Worm (Caenorhabditis elegans) whole organism, young adult: Measurements from ENCODE around the gene F47B8.10.
A peak's percentile ranks its signal among the peaks of the same experiment; 100 is the strongest.

Source experiments
- F10E7.11 ChIP-seq: sonication (generic microtip); optimal IDR thresholded peaks from 2 replicates; lab custom pipeline; 2017; ENCODE audit warnings: mild to moderate bottlenecking, missing genetic modification characterization, moderate library complexity, missing compliant biosample characterization
- F22D6.2 ChIP-seq: sonication (generic microtip); optimal IDR thresholded peaks from 2 replicates; lab custom pipeline; 2016; ENCODE audit warnings: mild to moderate bottlenecking, missing genetic modification characterization, missing compliant biosample characterization
- F57C9.4 ChIP-seq: sonication (generic microtip); optimal IDR thresholded peaks from 2 replicates; lab custom pipeline; 2017; ENCODE audit warnings: mild to moderate bottlenecking, missing genetic modification characterization, missing compliant biosample characterization
- K11D2.4 ChIP-seq: fragments of 200-800 bp; sonication (Bioruptor generic); IDR thresholded peaks from 2 replicates; pipeline ENCODE4 v1.3.6; 2022; ENCODE audit warnings: missing genetic modification reagents, missing genetic modification characterization, missing compliant biosample characterization
- K12H6.12 ChIP-seq: fragments of 200-800 bp; sonication (Bioruptor generic); optimal IDR thresholded peaks from 2 replicates; lab custom pipeline; 2018; ENCODE audit warnings: mild to moderate bottlenecking, missing genetic modification characterization, missing compliant biosample characterization
- T07F8.4 ChIP-seq: sonication (generic microtip); optimal IDR thresholded peaks from 2 replicates; lab custom pipeline; 2016; ENCODE audit warnings: mild to moderate bottlenecking, missing genetic modification characterization, moderate library complexity, missing compliant biosample characterization
- Y53G8AR.9 ChIP-seq: fragments of 200-800 bp; sonication (Bioruptor generic); conservative IDR thresholded peaks from 2 replicates; pipeline ENCODE4 v1.3.6; 2022; ENCODE audit warnings: missing genetic modification reagents, missing genetic modification characterization, missing compliant biosample characterization
- Y79H2A.3 ChIP-seq: fragments of 200-800 bp; sonication (Bioruptor generic); conservative IDR thresholded peaks from 2 replicates; pipeline ENCODE4 v1.3.6; 2022; ENCODE audit warnings: missing genetic modification reagents, missing genetic modification characterization, missing compliant biosample characterization
- Y95B8A.8 ChIP-seq: fragments of 200-800 bp; sonication (Bioruptor generic); IDR thresholded peaks from 2 replicates; pipeline ENCODE4 v1.3.6; 2022; ENCODE audit warnings: missing genetic modification reagents, missing genetic modification characterization, missing compliant biosample characterization
- akir-1 ChIP-seq: fragments of 200-800 bp; sonication (Bioruptor generic); optimal IDR thresholded peaks from 2 replicates; lab custom pipeline; 2018; ENCODE audit warnings: mild to moderate bottlenecking, missing genetic modification characterization, moderate library complexity, missing compliant biosample characterization
- aptf-2 ChIP-seq: fragments of 200-800 bp; sonication (Bioruptor generic); conservative IDR thresholded peaks from 2 replicates; pipeline ENCODE4 v1.3.6; 2022; ENCODE audit warnings: missing genetic modification reagents, missing genetic modification characterization, missing compliant biosample characterization
- atf-7 ChIP-seq: sonication (generic microtip); optimal IDR thresholded peaks from 2 replicates; lab custom pipeline; 2017; ENCODE audit warnings: mild to moderate bottlenecking, missing genetic modification characterization, missing compliant biosample characterization
- athp-1 ChIP-seq: sonication (generic microtip); optimal IDR thresholded peaks from 2 replicates; lab custom pipeline; 2017; ENCODE audit warnings: mild to moderate bottlenecking, missing genetic modification characterization, missing compliant biosample characterization
- attf-3 ChIP-seq: fragments of 200-800 bp; sonication (Bioruptor generic); conservative IDR thresholded peaks from 2 replicates; pipeline ENCODE4 v1.3.6; 2022; ENCODE audit warnings: missing genetic modification reagents, missing genetic modification characterization, missing compliant biosample characterization
- bed-2 ChIP-seq: fragments of 200-800 bp; sonication (Bioruptor generic); IDR thresholded peaks from 2 replicates; pipeline ENCODE4 v1.3.6; 2022; ENCODE audit warnings: missing genetic modification reagents, missing genetic modification characterization, missing compliant biosample characterization
- ccch-3 ChIP-seq: fragments of 200-800 bp; sonication (Bioruptor generic); optimal IDR thresholded peaks from 2 replicates; lab custom pipeline; 2018; ENCODE audit warnings: mild to moderate bottlenecking, missing genetic modification characterization, missing compliant biosample characterization
- cebp-1 ChIP-seq, 2 experiments: fragments of 200-800 bp in 1 of 2; sonication (Bioruptor generic) in 1 of 2; sonication (generic microtip) in 1 of 2; IDR thresholded peaks in 1 of 2; optimal IDR thresholded peaks in 1 of 2; 2 replicates each; pipeline versions ENCODE4 v1.3.6 to Lab custom; 2017 to 2022; ENCODE audit warnings: missing compliant biosample characterization in 2 of 2, missing genetic modification characterization in 2 of 2, mild to moderate bottlenecking in 1 of 2, missing genetic modification reagents in 1 of 2, moderate library complexity in 1 of 2
- ceh-100 ChIP-seq: fragments of 200-800 bp; sonication (Bioruptor generic); IDR thresholded peaks from 2 replicates; pipeline ENCODE4 v1.3.6; 2022; ENCODE audit warnings: missing genetic modification reagents, missing genetic modification characterization, missing compliant biosample characterization
- ceh-27 ChIP-seq: fragments of 200-800 bp; sonication (Bioruptor generic); optimal IDR thresholded peaks from 2 replicates; lab custom pipeline; 2018; ENCODE audit warnings: mild to moderate bottlenecking, missing genetic modification characterization, moderate library complexity, missing compliant biosample characterization
- chd-7 ChIP-seq: sonication (generic microtip); optimal IDR thresholded peaks from 2 replicates; lab custom pipeline; 2016; ENCODE audit warnings: mild to moderate bottlenecking, missing genetic modification characterization, moderate library complexity, missing compliant biosample characterization
- dpff-1 ChIP-seq: sonication (generic microtip); optimal IDR thresholded peaks from 2 replicates; lab custom pipeline; 2017; ENCODE audit warnings: mild to moderate bottlenecking, missing genetic modification characterization, missing compliant biosample characterization
- egrh-3 ChIP-seq: fragments of 200-800 bp; sonication (Bioruptor generic); IDR thresholded peaks from 2 replicates; pipeline ENCODE4 v1.3.6; 2022; ENCODE audit warnings: missing genetic modification reagents, missing genetic modification characterization, missing compliant biosample characterization
- ekl-4 ChIP-seq: fragments of 200-800 bp; sonication (Bioruptor generic); IDR thresholded peaks from 2 replicates; pipeline ENCODE4 v1.3.6; 2022; ENCODE audit warnings: missing genetic modification reagents, missing genetic modification characterization, missing compliant biosample characterization
- ets-4 ChIP-seq: fragments of 200-800 bp; sonication (Bioruptor generic); optimal IDR thresholded peaks from 2 replicates; lab custom pipeline; 2018; ENCODE audit warnings: mild to moderate bottlenecking, missing genetic modification characterization, missing compliant biosample characterization
- gei-17 ChIP-seq: fragments of 200-800 bp; sonication (Bioruptor generic); optimal IDR thresholded peaks from 2 replicates; lab custom pipeline; 2018; ENCODE audit warnings: mild to moderate bottlenecking, missing genetic modification characterization, missing compliant biosample characterization
- hlh-12 ChIP-seq: sonication (generic microtip); optimal IDR thresholded peaks from 2 replicates; lab custom pipeline; 2016; ENCODE audit warnings: missing genetic modification characterization, missing compliant biosample characterization
- hlh-26 ChIP-seq: fragments of 200-800 bp; sonication (Bioruptor generic); conservative IDR thresholded peaks from 2 replicates; pipeline ENCODE4 v1.3.6; 2022; ENCODE audit warnings: missing genetic modification reagents, missing genetic modification characterization, missing compliant biosample characterization
- lag-1 ChIP-seq: fragments of 200-800 bp; sonication (Bioruptor generic); IDR thresholded peaks from 2 replicates; pipeline ENCODE4 v1.3.6; 2022; ENCODE audit warnings: missing genetic modification reagents, missing genetic modification characterization, missing compliant biosample characterization
- let-526 ChIP-seq: fragments of 200-800 bp; sonication (Bioruptor generic); IDR thresholded peaks from 2 replicates; pipeline ENCODE4 v1.3.6; 2022; ENCODE audit warnings: missing genetic modification reagents, missing genetic modification characterization, missing compliant biosample characterization
- lin-26 ChIP-seq: fragments of 200-800 bp; sonication (Bioruptor generic); IDR thresholded peaks from 2 replicates; pipeline ENCODE4 v1.3.6; 2022; ENCODE audit warnings: missing genetic modification reagents, missing genetic modification characterization, missing compliant biosample characterization
- lin-35 ChIP-seq, 3 experiments: fragments of 150-350 bp in 2 of 3; sonication (generic microtip) in 1 of 3; optimal IDR thresholded peaks; 2 replicates each; lab custom pipeline; 2014 to 2018; ENCODE audit warnings: missing biosample characterization in 3 of 3, missing genetic modification characterization in 3 of 3, missing genetic modification reagents in 3 of 3
- lsy-27 ChIP-seq: sonication (generic microtip); optimal IDR thresholded peaks from 2 replicates; lab custom pipeline; 2017; ENCODE audit warnings: missing genetic modification characterization, mild to moderate bottlenecking, missing compliant biosample characterization, antibody characterized with exemption, missing genotype, borderline replicate concordance; ENCODE audit not compliant: insufficient read depth
- madf-6 ChIP-seq: fragments of 200-800 bp; sonication (Bioruptor generic); IDR thresholded peaks from 2 replicates; pipeline ENCODE4 v1.3.6; 2022; ENCODE audit warnings: missing genetic modification reagents, missing genetic modification characterization, missing compliant biosample characterization
- mel-28 ChIP-seq: sonication (generic microtip); optimal IDR thresholded peaks from 2 replicates; lab custom pipeline; 2016; ENCODE audit warnings: borderline replicate concordance, mild to moderate bottlenecking, missing genetic modification characterization, missing compliant biosample characterization
- nhr-120 ChIP-seq: fragments of 200-800 bp; sonication (Bioruptor generic); IDR thresholded peaks from 2 replicates; pipeline ENCODE4 v1.3.6; 2022; ENCODE audit warnings: missing genetic modification characterization, missing compliant biosample characterization
- nhr-80 ChIP-seq: sonication (generic microtip); optimal IDR thresholded peaks from 2 replicates; lab custom pipeline; 2016; ENCODE audit warnings: missing genetic modification characterization, missing compliant biosample characterization
- pha-4 ChIP-seq: fragments of 150-350 bp; sonication (generic microtip); optimal IDR thresholded peaks from 2 replicates; lab custom pipeline; 2014; ENCODE audit warnings: missing biosample characterization, missing genetic modification reagents, missing genetic modification characterization
- rpc-1 ChIP-seq, 2 experiments: fragments of 150-350 bp in 1 of 2; sonication (generic microtip) in 1 of 2; optimal IDR thresholded peaks; 2 replicates each; lab custom pipeline; 2014 to 2018; ENCODE audit warnings: missing biosample characterization in 1 of 2, missing genetic modification characterization in 1 of 2, missing genetic modification reagents in 1 of 2, missing genotype in 1 of 2
- sea-2 ChIP-seq: fragments of 200-800 bp; sonication (Bioruptor generic); IDR thresholded peaks from 2 replicates; pipeline ENCODE4 v1.3.6; 2022; ENCODE audit warnings: missing genetic modification characterization, missing compliant biosample characterization
- snpc-1.3 ChIP-seq: sonication (generic microtip); optimal IDR thresholded peaks from 2 replicates; lab custom pipeline; 2017; ENCODE audit warnings: missing genetic modification characterization, mild to moderate bottlenecking, missing compliant biosample characterization, antibody characterized with exemption, moderate library complexity, missing genotype, missing genetic modification reagents; ENCODE audit not compliant: insufficient read depth
- somi-1 ChIP-seq: fragments of 200-800 bp; sonication (Bioruptor generic); optimal IDR thresholded peaks from 2 replicates; lab custom pipeline; 2018; ENCODE audit warnings: mild to moderate bottlenecking, missing genetic modification characterization, missing compliant biosample characterization
- sptf-2 ChIP-seq: fragments of 200-800 bp; sonication (Bioruptor generic); optimal IDR thresholded peaks from 2 replicates; lab custom pipeline; 2018; ENCODE audit warnings: mild to moderate bottlenecking, missing genetic modification characterization, missing compliant biosample characterization
- tlf-1 ChIP-seq: fragments of 200-800 bp; sonication (Bioruptor generic); optimal IDR thresholded peaks from 2 replicates; lab custom pipeline; 2018; ENCODE audit warnings: mild to moderate bottlenecking, missing genetic modification characterization, missing compliant biosample characterization
- unc-130 ChIP-seq: sonication (generic microtip); optimal IDR thresholded peaks from 2 replicates; lab custom pipeline; 2016; ENCODE audit warnings: missing genetic modification reagents, missing genetic modification characterization, missing compliant biosample characterization
- xnd-1 ChIP-seq: sonication (generic microtip); optimal IDR thresholded peaks from 2 replicates; lab custom pipeline; 2016; ENCODE audit warnings: missing genotype, missing genetic modification reagents, missing genetic modification characterization, missing compliant biosample characterization
- ztf-25 ChIP-seq: fragments of 200-800 bp; sonication (Bioruptor generic); IDR thresholded peaks from 2 replicates; pipeline ENCODE4 v1.3.6; 2022; ENCODE audit warnings: missing genetic modification reagents, missing genetic modification characterization, missing compliant biosample characterization

Gene F47B8.10

DNA sequence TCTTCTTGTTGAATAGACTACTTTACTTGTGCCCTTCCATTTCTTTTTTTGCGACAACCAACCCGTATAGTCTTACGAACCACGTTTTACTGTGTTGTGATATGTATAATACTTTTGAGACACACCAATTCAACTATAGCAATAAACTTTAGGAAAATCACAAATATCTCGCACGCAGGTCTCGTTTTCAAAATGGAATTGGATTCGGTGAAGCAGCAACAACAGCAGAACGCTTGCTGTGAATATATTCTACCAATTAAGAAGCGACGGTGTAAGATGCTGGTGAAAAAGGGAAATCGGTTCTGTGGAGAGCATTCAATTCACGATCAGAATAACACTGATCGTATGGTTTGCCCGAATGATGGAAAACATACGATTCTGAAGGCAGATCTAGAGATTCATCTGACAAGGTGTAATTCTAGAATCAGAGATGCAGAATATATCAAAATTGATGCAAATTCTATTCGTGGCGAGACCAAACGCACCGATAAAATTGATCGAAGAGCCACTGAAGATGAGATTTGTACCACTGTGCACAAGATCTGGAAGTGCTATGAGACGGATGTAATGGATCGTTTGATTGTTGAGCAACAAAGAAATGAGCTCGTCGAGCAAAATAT lies 12.6 kb downstream of the F47B8.10 start, which contains the start of gene Y49A3A.3 (continued):
- no peak for TF ChIP-seq egrh-3 (GFP tag; lab: Robert Waterston, UW)
- TF ChIP-seq bed-2 (GFP tag; lab: Robert Waterston, UW), result no peak
- TF ChIP-seq unc-130 (GFP tag; lab: Kevin White, UChicago), result no peak
- TF ChIP-seq nhr-120 (GFP tag; lab: Robert Waterston, UW), result no peak
- TF ChIP-seq lag-1 (GFP tag; lab: Robert Waterston, UW), result no peak
- peak; percentile 24 for TF ChIP-seq gei-17
- no peak for TF ChIP-seq rpc-1 (optimal IDR thresholded peaks at IDR 0.05; lab: Kevin White, UChicago)
- TF ChIP-seq rpc-1 (tag; optimal IDR thresholded peaks at IDR 0.05; lab: Kevin White, UChicago), result no peak
- peak; percentile 87 for TF ChIP-seq tlf-1 (GFP tag; lab: Kevin White, UChicago)
- no peak for TF ChIP-seq aptf-2 (GFP tag; lab: Robert Waterston, UW)
- no peak for TF ChIP-seq sptf-2 (GFP tag; lab: Kevin White, UChicago)
- TF ChIP-seq somi-1, result no peak
- peak; percentile 91 for TF ChIP-seq chd-7 (tag; lab: Kevin White, UChicago)
- no peak for TF ChIP-seq xnd-1
- peak; percentile 46 for TF ChIP-seq mel-28 (tag; lab: Kevin White, UChicago)
- TF ChIP-seq F57C9.4 (tag; lab: Kevin White, UChicago), result peak; percentile 60
- TF ChIP-seq F10E7.11 (tag; lab: Kevin White, UChicago), result peak; percentile 48
- TF ChIP-seq lin-26 (GFP tag; lab: Robert Waterston, UW), result 0 out of 2 replicates have a peak, but pooled peaks have one; percentile 19
- no peak for TF ChIP-seq attf-3
- no peak for TF ChIP-seq hlh-12 (tag; lab: Kevin White, UChicago)
- no peak for TF ChIP-seq ccch-3 (GFP tag; lab: Kevin White, UChicago)
- TF ChIP-seq ztf-25 (GFP tag; lab: Robert Waterston, UW), result no peak
- no peak for TF ChIP-seq snpc-1.3 (tag; lab: Kevin White, UChicago)
- TF ChIP-seq Y95B8A.8, result peak; percentile 5; the same call in 1 of the 2 replicates
- TF ChIP-seq lin-35 (GFP tag; optimal IDR thresholded peaks at IDR 0.05; lab: Kevin White, UChicago), result peak in 1 of 3 experiments; percentile 23
- peak; percentile 59; the same call in 1 of the 2 replicates for TF ChIP-seq K11D2.4 (GFP tag; lab: Robert Waterston, UW)
- TF ChIP-seq sea-2 (GFP tag; lab: Robert Waterston, UW), result no peak
- TF ChIP-seq let-526 (GFP tag; lab: Robert Waterston, UW), result no peak
- peak; percentile 56 for TF ChIP-seq madf-6
- peak; percentile 88 for TF ChIP-seq athp-1 (tag; lab: Kevin White, UChicago)
- TF ChIP-seq pha-4 (tag; lab: Kevin White, UChicago), result no peak
- no peak for TF ChIP-seq cebp-1 (GFP tag; IDR thresholded peaks at IDR 0.05; lab: Robert Waterston, UW)
- peak; percentile 70 for TF ChIP-seq cebp-1 (tag; optimal IDR thresholded peaks at IDR 0.05; lab: Kevin White, UChicago)
- TF ChIP-seq hlh-26 (GFP tag; lab: Robert Waterston, UW), result no peak
- no peak for TF ChIP-seq lsy-27
- TF ChIP-seq ceh-27, result no peak
- peak; percentile 23 for TF ChIP-seq F22D6.2 (tag; lab: Kevin White, UChicago)
- peak; percentile 84 for TF ChIP-seq atf-7 (tag; lab: Kevin White, UChicago)
- peak; percentile 43 for TF ChIP-seq dpff-1 (tag; lab: Kevin White, UChicago)
- no peak for TF ChIP-seq ets-4 (GFP tag; lab: Kevin White, UChicago)
- 0 out of 2 replicates have a peak, but pooled peaks have one; percentile 78 for TF ChIP-seq Y53G8AR.9 (GFP tag; lab: Robert Waterston, UW)
- peak; percentile 66 for TF ChIP-seq ceh-100 (GFP tag; lab: Robert Waterston, UW)
- TF ChIP-seq nhr-80 (tag; lab: Kevin White, UChicago), result peak; percentile 25
- no peak; the same call in 1 of the 2 replicates for TF ChIP-seq Y79H2A.3 (GFP tag; lab: Robert Waterston, UW)
- no peak for TF ChIP-seq T07F8.4 (tag; lab: Kevin White, UChicago)
- no peak for TF ChIP-seq K12H6.12 (tag; lab: Kevin White, UChicago)
- peak; percentile 13 for TF ChIP-seq akir-1 (GFP tag; lab: Kevin White, UChicago)
- peak; percentile 90 for TF ChIP-seq ekl-4
